Worm (Caenorhabditis elegans) whole organism, L4 larva: Measurements from ENCODE around the gene C15F1.2.

Source experiments
- D1046.2 ChIP-seq: fragments of 200-800 bp; sonication (Bioruptor generic); IDR thresholded peaks from 2 replicates; pipeline ENCODE4 v1.3.6; 2022; ENCODE audit warnings: missing genetic modification characterization, missing compliant biosample characterization
- F37D6.2 ChIP-seq: sonication (generic microtip); optimal IDR thresholded peaks from 2 replicates; lab custom pipeline; 2016; ENCODE audit warnings: mild to moderate bottlenecking, missing genetic modification characterization, missing compliant biosample characterization
- F44E2.7 ChIP-seq: fragments of 200-800 bp; sonication (Bioruptor generic); IDR thresholded peaks from 2 replicates; pipeline ENCODE4 v2.1.2; 2022; ENCODE audit warnings: missing genetic modification characterization, missing compliant biosample characterization
- R02D3.7 ChIP-seq: fragments of 150-350 bp; sonication (generic microtip); optimal IDR thresholded peaks from 3 replicates; lab custom pipeline; 2014; ENCODE audit warnings: missing biosample characterization, missing genetic modification characterization
- T20F7.1 ChIP-seq: fragments of 200-800 bp; sonication (Bioruptor generic); optimal IDR thresholded peaks from 2 replicates; lab custom pipeline; 2018; ENCODE audit warnings: mild to moderate bottlenecking, missing genetic modification characterization, missing compliant biosample characterization
- ZK546.5 ChIP-seq, 2 experiments: sonication (generic microtip); optimal IDR thresholded peaks; 2 replicates each; lab custom pipeline; 2017; ENCODE audit warnings: missing biosample characterization in 2 of 2, missing genetic modification characterization in 2 of 2
- arid-1 ChIP-seq: fragments of 200-800 bp; sonication (Bioruptor generic); conservative IDR thresholded peaks from 2 replicates; pipeline ENCODE4 v1.3.6; 2022; ENCODE audit warnings: missing genetic modification reagents, missing genetic modification characterization, missing compliant biosample characterization
- ceh-20 ChIP-seq: fragments of 200-800 bp; sonication (Bioruptor generic); IDR thresholded peaks from 2 replicates; pipeline ENCODE4 v1.3.6; 2022; ENCODE audit warnings: missing genetic modification reagents, missing genetic modification characterization, missing compliant biosample characterization
- ceh-28 ChIP-seq: fragments of 150-350 bp; optimal IDR thresholded peaks from 2 replicates; lab custom pipeline; 2014; ENCODE audit warnings: missing biosample characterization, missing genetic modification reagents, missing genetic modification characterization
- ceh-32 ChIP-seq: sonication (generic microtip); optimal IDR thresholded peaks from 2 replicates; lab custom pipeline; 2016; ENCODE audit warnings: mild to moderate bottlenecking, missing genetic modification characterization, missing compliant biosample characterization; ENCODE audit not compliant: poor library complexity
- daf-19 ChIP-seq: fragments of 200-800 bp; sonication (Bioruptor generic); conservative IDR thresholded peaks from 2 replicates; pipeline ENCODE4 v1.3.6; 2022; ENCODE audit warnings: missing genetic modification characterization, missing compliant biosample characterization
- daf-8 ChIP-seq: fragments of 200-800 bp; sonication (Bioruptor generic); IDR thresholded peaks from 2 replicates; pipeline ENCODE4 v1.3.6; 2022; ENCODE audit warnings: missing genetic modification characterization, missing compliant biosample characterization
- dmd-6 ChIP-seq: fragments of 200-800 bp; sonication (Bioruptor generic); IDR thresholded peaks from 2 replicates; pipeline ENCODE4 v1.3.6; 2022; ENCODE audit warnings: missing genetic modification reagents, missing genetic modification characterization, missing compliant biosample characterization
- duxl-1 ChIP-seq: sonication (generic microtip); optimal IDR thresholded peaks from 2 replicates; lab custom pipeline; 2016; ENCODE audit warnings: mild to moderate bottlenecking, missing genetic modification characterization, moderate library complexity, missing compliant biosample characterization; ENCODE audit not compliant: poor library complexity
- dve-1 ChIP-seq: sonication (generic microtip); optimal IDR thresholded peaks from 2 replicates; lab custom pipeline; 2017; ENCODE audit warnings: antibody characterized with exemption, mild to moderate bottlenecking, missing genetic modification characterization, missing compliant biosample characterization; ENCODE audit not compliant: insufficient read depth
- egl-27 ChIP-seq: sonication (generic microtip); optimal IDR thresholded peaks from 3 replicates; lab custom pipeline; 2017; ENCODE audit warnings: missing biosample characterization, missing genetic modification reagents, missing genetic modification characterization
- fkh-10 ChIP-seq: fragments of 150-350 bp; optimal IDR thresholded peaks from 2 replicates; lab custom pipeline; 2014; ENCODE audit warnings: missing biosample characterization, missing genetic modification reagents, missing genetic modification characterization
- fos-1 ChIP-seq: fragments of 150-350 bp; optimal IDR thresholded peaks from 2 replicates; lab custom pipeline; 2014; ENCODE audit warnings: missing biosample characterization, missing genetic modification characterization
- lim-7 ChIP-seq: fragments of 200-800 bp; sonication (Bioruptor generic); IDR thresholded peaks from 2 replicates; pipeline ENCODE4 v1.3.6; 2022; ENCODE audit warnings: missing genetic modification characterization, missing compliant biosample characterization
- lin-1 ChIP-seq: fragments of 200-800 bp; sonication (Bioruptor generic); IDR thresholded peaks from 2 replicates; pipeline ENCODE4 v1.3.6; 2022; ENCODE audit warnings: missing genetic modification reagents, missing genetic modification characterization, missing compliant biosample characterization
- lin-15B ChIP-seq: fragments of 150-350 bp; sonication (generic microtip); optimal IDR thresholded peaks from 3 replicates; lab custom pipeline; 2014; ENCODE audit warnings: missing biosample characterization, missing genetic modification characterization
- lin-29 ChIP-seq: fragments of 200-800 bp; sonication (Bioruptor generic); IDR thresholded peaks from 2 replicates; pipeline ENCODE4 v1.3.6; 2022; ENCODE audit warnings: missing genetic modification reagents, missing genetic modification characterization, missing compliant biosample characterization
- lin-39 ChIP-seq: fragments of 150-350 bp; optimal IDR thresholded peaks from 2 replicates; lab custom pipeline; 2014; ENCODE audit warnings: missing biosample characterization, missing genetic modification reagents, missing genetic modification characterization
- lir-3 ChIP-seq: sonication (generic microtip); optimal IDR thresholded peaks from 2 replicates; lab custom pipeline; 2016; ENCODE audit warnings: mild to moderate bottlenecking, missing genetic modification characterization, missing compliant biosample characterization
- lsy-2 ChIP-seq, 2 experiments: fragments of 150-350 bp in 1 of 2; sonication (generic microtip) in 1 of 2; optimal IDR thresholded peaks; 2 replicates each; lab custom pipeline; 2014 to 2017; ENCODE audit warnings: missing biosample characterization in 2 of 2, missing genetic modification characterization in 2 of 2
- mep-1 ChIP-seq: fragments of 150-350 bp; sonication (generic microtip); optimal IDR thresholded peaks from 3 replicates; lab custom pipeline; 2014; ENCODE audit warnings: missing biosample characterization, missing genetic modification characterization
- mes-2 ChIP-seq: sonication (generic microtip); optimal IDR thresholded peaks from 2 replicates; lab custom pipeline; 2016; ENCODE audit warnings: missing genotype, mild to moderate bottlenecking, missing genetic modification characterization, missing compliant biosample characterization; ENCODE audit not compliant: poor library complexity, severe bottlenecking
- mxl-2 ChIP-seq: fragments of 200-800 bp; sonication (Bioruptor generic); conservative IDR thresholded peaks from 2 replicates; pipeline ENCODE4 v1.3.6; 2022; ENCODE audit warnings: missing genetic modification reagents, missing genetic modification characterization, missing compliant biosample characterization
- mxl-3 ChIP-seq: fragments of 200-800 bp; sonication (Bioruptor generic); optimal IDR thresholded peaks from 2 replicates; lab custom pipeline; 2018; ENCODE audit warnings: mild to moderate bottlenecking, missing genetic modification characterization, missing compliant biosample characterization
- nhr-111 ChIP-seq: fragments of 200-800 bp; sonication (Bioruptor generic); optimal IDR thresholded peaks from 2 replicates; lab custom pipeline; 2018; ENCODE audit warnings: mild to moderate bottlenecking, missing genetic modification characterization, missing compliant biosample characterization
- nhr-25 ChIP-seq: sonication (generic microtip); optimal IDR thresholded peaks from 2 replicates; lab custom pipeline; 2017; ENCODE audit warnings: missing genetic modification characterization, mild to moderate bottlenecking, missing compliant biosample characterization, antibody characterized with exemption, moderate library complexity, borderline replicate concordance; ENCODE audit not compliant: insufficient read depth
- nhr-28 ChIP-seq: fragments of 150-350 bp; optimal IDR thresholded peaks from 2 replicates; lab custom pipeline; 2014; ENCODE audit warnings: missing biosample characterization, missing genetic modification characterization
- nhr-41 ChIP-seq: fragments of 200-800 bp; sonication (Bioruptor generic); IDR thresholded peaks from 2 replicates; pipeline ENCODE4 v1.3.6; 2022; ENCODE audit warnings: missing genetic modification reagents, missing genetic modification characterization, missing compliant biosample characterization
- nhr-6 ChIP-seq: fragments of 150-350 bp; optimal IDR thresholded peaks from 2 replicates; lab custom pipeline; 2014; ENCODE audit warnings: missing biosample characterization, missing genetic modification characterization
- nhr-77 ChIP-seq: fragments of 150-350 bp; optimal IDR thresholded peaks from 2 replicates; lab custom pipeline; 2014; ENCODE audit warnings: missing biosample characterization, missing genetic modification characterization
- pha-4 ChIP-seq, 2 experiments: fragments of 150-350 bp in 1 of 2; fragments of 200-800 bp in 1 of 2; sonication (Bioruptor generic) in 1 of 2; IDR thresholded peaks in 1 of 2; optimal IDR thresholded peaks in 1 of 2; 2 replicates each; pipeline versions ENCODE4 v1.3.6 to Lab custom; 2014 to 2022; ENCODE audit warnings: missing genetic modification characterization in 2 of 2, missing genetic modification reagents in 2 of 2, missing biosample characterization in 1 of 2, missing compliant biosample characterization in 1 of 2
- rbr-2 ChIP-seq: sonication (generic microtip); optimal IDR thresholded peaks from 2 replicates; lab custom pipeline; 2016; ENCODE audit warnings: missing genotype, missing genetic modification characterization, missing compliant biosample characterization
- sdz-12 ChIP-seq: fragments of 200-800 bp; sonication (Bioruptor generic); optimal IDR thresholded peaks from 2 replicates; lab custom pipeline; 2018; ENCODE audit warnings: mild to moderate bottlenecking, missing genetic modification characterization, missing compliant biosample characterization
- snpc-1.2 ChIP-seq: fragments of 200-800 bp; sonication (Bioruptor generic); IDR thresholded peaks from 2 replicates; pipeline ENCODE4 v1.3.6; 2022; ENCODE audit warnings: missing genetic modification reagents, missing genetic modification characterization, missing compliant biosample characterization
- spr-1 ChIP-seq: sonication (generic microtip); optimal IDR thresholded peaks from 2 replicates; lab custom pipeline; 2016; ENCODE audit warnings: mild to moderate bottlenecking, missing genetic modification characterization, missing compliant biosample characterization
- spr-3 ChIP-seq: fragments of 200-800 bp; sonication (Bioruptor generic); optimal IDR thresholded peaks from 2 replicates; lab custom pipeline; 2018; ENCODE audit warnings: mild to moderate bottlenecking, missing genetic modification characterization, missing compliant biosample characterization
- unc-39 ChIP-seq: sonication (generic microtip); optimal IDR thresholded peaks from 2 replicates; lab custom pipeline; 2017; ENCODE audit warnings: missing biosample characterization, missing genetic modification characterization
- unc-62 ChIP-seq, 3 experiments: fragments of 150-350 bp in 1 of 3; sonication (generic microtip); optimal IDR thresholded peaks in 2 of 3; peaks in 1 of 3; 1 replicate in 1 of 3; 2 replicates in 2 of 3; lab custom pipeline; 2014 to 2017; ENCODE audit warnings: missing biosample characterization in 3 of 3, missing genetic modification characterization in 3 of 3, missing genetic modification reagents in 3 of 3, missing genotype in 1 of 3
- zag-1 ChIP-seq: fragments of 150-350 bp; optimal IDR thresholded peaks from 2 replicates; lab custom pipeline; 2014; ENCODE audit warnings: missing biosample characterization, missing genetic modification characterization
- ztf-7 ChIP-seq: fragments of 150-350 bp; optimal IDR thresholded peaks from 2 replicates; lab custom pipeline; 2014; ENCODE audit warnings: missing biosample characterization, missing genetic modification characterization

The C15F1.2 gene

ce11 chrII:6951250-6951806 is 28.4 kb upstream of the C15F1.2 start, which contains the start of the genes malt-1 and ceh-38 (continued):
- 0 out of 2 replicates have a peak, but pooled peaks have one; percentile 15 for TF ChIP-seq F44E2.7 (GFP tag; lab: Robert Waterston, UW)
- TF ChIP-seq mxl-2 = no peak
- TF ChIP-seq egl-27 (tag; lab: Kevin White, UChicago) = no peak
- peak; percentile 19 for TF ChIP-seq ceh-32 (tag; lab: Kevin White, UChicago)
- peak; percentile 98 for TF ChIP-seq mep-1 (tag; lab: Kevin White, UChicago)
- peak; percentile 47; the same call in 1 of the 2 replicates for TF ChIP-seq lin-1 (GFP tag; lab: Robert Waterston, UW)
- TF ChIP-seq duxl-1 (tag; lab: Kevin White, UChicago) = peak; percentile 89
- TF ChIP-seq lin-15B (tag; lab: Kevin White, UChicago) = peak; percentile 27
- TF ChIP-seq unc-62 (GFP tag; optimal IDR thresholded peaks at IDR 0.05 in 1 of 2; lab: Kevin White, UChicago) = peak in 1 of 2 experiments; percentile 100
- no peak for TF ChIP-seq unc-62 (tag; optimal IDR thresholded peaks at IDR 0.05; lab: Kevin White, UChicago)
- TF ChIP-seq ZK546.5 (tag; optimal IDR thresholded peaks at IDR 0.05; lab: Kevin White, UChicago) = peak in 1 of 2 experiments; percentile 60
- TF ChIP-seq arid-1 (GFP tag; lab: Robert Waterston, UW) = peak; percentile 89
- TF ChIP-seq dmd-6 (GFP tag; lab: Robert Waterston, UW) = peak; percentile 89
- no peak for TF ChIP-seq daf-8 (GFP tag; lab: Robert Waterston, UW)
- TF ChIP-seq spr-1 (tag; lab: Kevin White, UChicago) = peak; percentile 83
- TF ChIP-seq sdz-12 (GFP tag; lab: Kevin White, UChicago) = no peak
- TF ChIP-seq nhr-25 = peak; percentile 81
- peak; percentile 65 for TF ChIP-seq lin-39 (tag; lab: Kevin White, UChicago)
- no peak for TF ChIP-seq unc-39 (tag; lab: Kevin White, UChicago)
- TF ChIP-seq lin-29 (GFP tag; lab: Robert Waterston, UW) = peak; percentile 34; the same call in 1 of the 2 replicates
- peak; percentile 93 for TF ChIP-seq mxl-3 (GFP tag; lab: Kevin White, UChicago)
- no peak for TF ChIP-seq D1046.2 (GFP tag; lab: Robert Waterston, UW)
- peak; percentile 79 for TF ChIP-seq daf-19 (GFP tag; lab: Robert Waterston, UW)
- no peak for TF ChIP-seq lir-3 (tag; lab: Kevin White, UChicago)
- TF ChIP-seq F37D6.2 (tag; lab: Kevin White, UChicago) = peak; percentile 90
- TF ChIP-seq fos-1 = peak; percentile 43
- TF ChIP-seq nhr-111 = no peak
- TF ChIP-seq R02D3.7 (tag; lab: Kevin White, UChicago) = peak; percentile 65
- no peak for TF ChIP-seq lim-7 (GFP tag; lab: Robert Waterston, UW)
- TF ChIP-seq nhr-77 (tag; lab: Kevin White, UChicago) = peak; percentile 93
- TF ChIP-seq zag-1 (tag; lab: Kevin White, UChicago) = peak; percentile 18
- peak; percentile 97 for TF ChIP-seq fkh-10 (GFP tag; lab: Kevin White, UChicago)
- peak; percentile 96 for TF ChIP-seq rbr-2
- TF ChIP-seq lsy-2 (tag; optimal IDR thresholded peaks at IDR 0.05; lab: Kevin White, UChicago) = peak; percentile 94 to 97
- TF ChIP-seq spr-3 = peak; percentile 12
- TF ChIP-seq pha-4 (GFP tag; IDR thresholded peaks at IDR 0.05; lab: Robert Waterston, UW) = peak; percentile 64
- no peak for TF ChIP-seq pha-4 (tag; optimal IDR thresholded peaks at IDR 0.05; lab: Kevin White, UChicago)
- no peak for TF ChIP-seq ceh-28 (tag; lab: Kevin White, UChicago)
- TF ChIP-seq mes-2 (tag; lab: Kevin White, UChicago) = peak; percentile 95
- peak; percentile 97 for TF ChIP-seq nhr-28
- peak; percentile 98 for TF ChIP-seq dve-1 (tag; lab: Kevin White, UChicago)
- peak; percentile 77 for TF ChIP-seq ztf-7 (tag; lab: Kevin White, UChicago)
- TF ChIP-seq snpc-1.2 (GFP tag; lab: Robert Waterston, UW) = no peak
- 0 out of 2 replicates have a peak, but pooled peaks have one; percentile 12 for TF ChIP-seq nhr-41 (GFP tag; lab: Robert Waterston, UW)
- peak; percentile 88 for TF ChIP-seq T20F7.1 (GFP tag; lab: Kevin White, UChicago)
- peak; percentile 88 for TF ChIP-seq ceh-20 (GFP tag; lab: Robert Waterston, UW)
- peak; percentile 95 for TF ChIP-seq nhr-6
